Fruit fly (Drosophila melanogaster) whole organism, embryonic: Measurements from ENCODE around the gene NELF-B.
A peak's percentile ranks its signal among the peaks of the same experiment; 100 is the strongest.

Experiments used
- Asciz ChIP-seq: fragments of 200-800 bp; sonication (Bioruptor generic); optimal IDR thresholded peaks from 2 replicates; lab custom pipeline; 2017; ENCODE audit warnings: missing biosample characterization, mild to moderate bottlenecking, missing genetic modification characterization, missing genetic modification reagents
- CG10654 ChIP-seq: fragments of 200-800 bp; sonication (Bioruptor generic); optimal IDR thresholded peaks from 2 replicates; lab custom pipeline; 2016; ENCODE audit warnings: missing biosample characterization, missing genetic modification characterization
- CG10959 ChIP-seq: fragments of 200-800 bp; sonication (Bioruptor generic); IDR thresholded peaks from 2 replicates; pipeline ENCODE4 v1.3.6; 2022; ENCODE audit warnings: missing biosample characterization, missing genetic modification characterization
- CG12071 ChIP-seq: fragments of 200-800 bp; sonication (Bioruptor generic); optimal IDR thresholded peaks from 3 replicates; lab custom pipeline; 2018; ENCODE audit warnings: missing biosample characterization, mild to moderate bottlenecking, missing genetic modification characterization
- CG12104 ChIP-seq: fragments of 200-800 bp; sonication (Bioruptor generic); optimal IDR thresholded peaks from 3 replicates; lab custom pipeline; 2016; ENCODE audit warnings: missing biosample characterization, missing genetic modification characterization
- CG14860 ChIP-seq: fragments of 200-800 bp; sonication (Bioruptor generic); IDR thresholded peaks from 3 replicates; pipeline ENCODE4 v1.3.6; 2022; ENCODE audit warnings: missing biosample characterization, missing genetic modification characterization; ENCODE audit not compliant: partially characterized antibody
- CG15269 ChIP-seq: fragments of 200-800 bp; sonication (Bioruptor generic); optimal IDR thresholded peaks from 2 replicates; lab custom pipeline; 2018; ENCODE audit warnings: missing biosample characterization, mild to moderate bottlenecking, missing genetic modification characterization, moderate library complexity
- CG16863 ChIP-seq: fragments of 200-800 bp; sonication (Bioruptor generic); optimal IDR thresholded peaks from 3 replicates; lab custom pipeline; 2016; ENCODE audit warnings: missing biosample characterization, missing genetic modification characterization
- CG1792 ChIP-seq: fragments of 200-800 bp; sonication (Bioruptor generic); optimal IDR thresholded peaks from 2 replicates; lab custom pipeline; 2016; ENCODE audit warnings: missing biosample characterization, missing genetic modification characterization
- CG30403 ChIP-seq: fragments of 200-800 bp; sonication (Bioruptor generic); optimal IDR thresholded peaks from 3 replicates; lab custom pipeline; 2016; ENCODE audit warnings: missing biosample characterization, missing genetic modification characterization
- CG3847 ChIP-seq: fragments of 200-800 bp; sonication (Bioruptor generic); IDR thresholded peaks from 2 replicates; pipeline ENCODE4 v1.3.6; 2022; ENCODE audit warnings: missing biosample characterization, missing genetic modification characterization
- CG42726 ChIP-seq: fragments of 200-800 bp; sonication (Bioruptor generic); IDR thresholded peaks from 2 replicates; pipeline ENCODE4 v1.3.6; 2022; ENCODE audit warnings: missing biosample characterization, missing genetic modification characterization; ENCODE audit not compliant: partially characterized antibody
- CG4328 ChIP-seq: fragments of 200-800 bp; sonication (Bioruptor generic); optimal IDR thresholded peaks from 3 replicates; lab custom pipeline; 2017; ENCODE audit warnings: missing biosample characterization, missing genetic modification reagents, missing genetic modification characterization
- CG7839 ChIP-seq: fragments of 200-800 bp; sonication (Bioruptor generic); optimal IDR thresholded peaks from 3 replicates; lab custom pipeline; 2018; ENCODE audit warnings: missing biosample characterization, mild to moderate bottlenecking, missing genetic modification characterization, moderate library complexity
- CG8281 ChIP-seq: fragments of 200-800 bp; sonication (Bioruptor generic); optimal IDR thresholded peaks from 2 replicates; lab custom pipeline; 2018; ENCODE audit warnings: missing biosample characterization, mild to moderate bottlenecking, missing genetic modification characterization, moderate library complexity
- CG9817 ChIP-seq: fragments of 200-800 bp; sonication (Bioruptor generic); optimal IDR thresholded peaks from 2 replicates; lab custom pipeline; 2018; ENCODE audit warnings: missing biosample characterization, mild to moderate bottlenecking, missing genetic modification characterization, moderate library complexity
- D ChIP-seq, 2 experiments: fragments of 200-800 bp in 1 of 2; fragments of >200 bp in 1 of 2; sonication (Bioruptor generic) in 1 of 2; optimal IDR thresholded peaks; 2 replicates in 1 of 2; 3 replicates in 1 of 2; lab custom pipeline; 2017; ENCODE audit warnings: mild to moderate bottlenecking in 1 of 2, missing biosample characterization in 1 of 2, missing genetic modification characterization in 1 of 2, missing genetic modification reagents in 1 of 2
- Dek ChIP-seq: fragments of 200-800 bp; sonication (Bioruptor generic); optimal IDR thresholded peaks from 3 replicates; lab custom pipeline; 2019; ENCODE audit warnings: missing biosample characterization, mild to moderate bottlenecking, missing genetic modification characterization, moderate library complexity
- HLH4C ChIP-seq: fragments of 200-800 bp; sonication (Bioruptor generic); IDR thresholded peaks from 3 replicates; pipeline ENCODE4 v1.3.6; 2022; ENCODE audit warnings: missing biosample characterization, missing genetic modification characterization; ENCODE audit not compliant: partially characterized antibody
- Hr51 ChIP-seq, 2 experiments: fragments of 200-800 bp; sonication (Bioruptor generic); optimal IDR thresholded peaks; 2 replicates in 1 of 2; 3 replicates in 1 of 2; lab custom pipeline; 2016 to 2018; ENCODE audit warnings: missing biosample characterization in 2 of 2, missing genetic modification characterization in 2 of 2, mild to moderate bottlenecking in 1 of 2, moderate library complexity in 1 of 2
- MTF-1 ChIP-seq: fragments of 200-800 bp; sonication (Bioruptor generic); optimal IDR thresholded peaks from 2 replicates; lab custom pipeline; 2018; ENCODE audit warnings: missing biosample characterization, mild to moderate bottlenecking, missing genetic modification characterization, borderline replicate concordance
- Max ChIP-seq: fragments of 200-800 bp; sonication (Bioruptor generic); optimal IDR thresholded peaks from 2 replicates; lab custom pipeline; 2016; ENCODE audit warnings: missing biosample characterization, mild to moderate bottlenecking, missing genetic modification characterization
- Med ChIP-seq: fragments of 200-800 bp; sonication (Bioruptor generic); peaks from one replicate; lab custom pipeline; 2016; ENCODE audit warnings: missing biosample characterization, missing genetic modification characterization, mild to moderate bottlenecking, inconsistent platforms, moderate library complexity
- Meics ChIP-seq: fragments of 200-800 bp; sonication (Bioruptor generic); optimal IDR thresholded peaks from 2 replicates; lab custom pipeline; 2017; ENCODE audit warnings: missing biosample characterization, mild to moderate bottlenecking, missing genetic modification characterization
- Mrtf ChIP-seq: fragments of 200-800 bp; sonication (Bioruptor generic); IDR thresholded peaks from 3 replicates; pipeline ENCODE4 v1.3.6; 2022; ENCODE audit warnings: missing biosample characterization, missing genetic modification characterization
- Neu2 ChIP-seq: fragments of 200-800 bp; sonication (Bioruptor generic); optimal IDR thresholded peaks from 3 replicates; lab custom pipeline; 2016; ENCODE audit warnings: missing biosample characterization, missing genetic modification characterization, borderline replicate concordance
- Nf-YB ChIP-seq: fragments of 200-800 bp; sonication (Bioruptor generic); optimal IDR thresholded peaks from 3 replicates; lab custom pipeline; 2019; ENCODE audit warnings: missing biosample characterization, mild to moderate bottlenecking, missing genetic modification characterization, moderate library complexity
- ato ChIP-seq: fragments of 200-800 bp; sonication (Bioruptor generic); IDR thresholded peaks from 2 replicates; pipeline ENCODE4 v1.3.6; 2022; ENCODE audit warnings: missing biosample characterization, missing genetic modification characterization; ENCODE audit not compliant: partially characterized antibody
- az2 ChIP-seq: fragments of 200-800 bp; sonication (Bioruptor generic); optimal IDR thresholded peaks from 3 replicates; lab custom pipeline; 2016; ENCODE audit warnings: missing biosample characterization, missing genetic modification characterization
- bowl ChIP-seq: fragments of 200-800 bp; sonication (Bioruptor generic); IDR thresholded peaks from 2 replicates; pipeline ENCODE4 v1.3.6; 2022; ENCODE audit warnings: missing biosample characterization, missing genetic modification characterization
- cas ChIP-seq: fragments of 200-800 bp; sonication (Bioruptor generic); IDR thresholded peaks from 2 replicates; pipeline ENCODE4 v1.3.6; 2022; ENCODE audit warnings: missing biosample characterization, missing genetic modification characterization
- ems ChIP-seq: fragments of 200-800 bp; sonication (Bioruptor generic); optimal IDR thresholded peaks from 3 replicates; lab custom pipeline; 2016; ENCODE audit warnings: missing biosample characterization, missing genetic modification characterization
- ftz-f1 ChIP-seq: fragments of 200-800 bp; sonication (Bioruptor generic); optimal IDR thresholded peaks from 2 replicates; lab custom pipeline; 2016; ENCODE audit warnings: missing biosample characterization, missing genetic modification characterization
- gem ChIP-seq: fragments of 200-800 bp; sonication (Bioruptor generic); optimal IDR thresholded peaks from 2 replicates; lab custom pipeline; 2019; ENCODE audit warnings: missing biosample characterization, mild to moderate bottlenecking, missing genetic modification characterization, moderate library complexity
- grau ChIP-seq: fragments of 200-800 bp; optimal IDR thresholded peaks from 3 replicates; lab custom pipeline; 2019; ENCODE audit warnings: missing biosample characterization, mild to moderate bottlenecking, missing genetic modification characterization, moderate library complexity
- hth ChIP-seq: fragments of >200 bp; optimal IDR thresholded peaks from 2 replicates; lab custom pipeline; 2017; ENCODE audit warnings: inconsistent platforms
- mld ChIP-seq: fragments of 200-800 bp; sonication (Bioruptor generic); IDR thresholded peaks from 3 replicates; pipeline ENCODE4 v1.3.6; 2022; ENCODE audit warnings: missing biosample characterization, missing genetic modification characterization; ENCODE audit not compliant: partially characterized antibody
- p53 ChIP-seq: fragments of 200-800 bp; sonication (Bioruptor generic); optimal IDR thresholded peaks from 2 replicates; lab custom pipeline; 2016; ENCODE audit warnings: missing biosample characterization, missing genetic modification characterization
- peb ChIP-seq: fragments of 200-800 bp; sonication (Bioruptor generic); IDR thresholded peaks from 2 replicates; pipeline ENCODE4 v1.3.6; 2022; ENCODE audit warnings: missing biosample characterization, missing genetic modification characterization
- pfk ChIP-seq: fragments of 200-800 bp; sonication (Bioruptor generic); optimal IDR thresholded peaks from 2 replicates; lab custom pipeline; 2018; ENCODE audit warnings: missing biosample characterization, mild to moderate bottlenecking, missing genetic modification characterization, moderate library complexity
- ranshi ChIP-seq: fragments of 200-800 bp; sonication (Bioruptor generic); IDR thresholded peaks from 2 replicates; pipeline ENCODE4 v1.3.6; 2022; ENCODE audit warnings: missing biosample characterization, missing genetic modification characterization
- ro ChIP-seq: fragments of 200-800 bp; sonication (Bioruptor generic); IDR thresholded peaks from 2 replicates; pipeline ENCODE4 v1.3.6; 2022; ENCODE audit warnings: missing biosample characterization, missing genetic modification characterization
- run ChIP-seq: fragments of 200-800 bp; sonication (Bioruptor generic); optimal IDR thresholded peaks from 3 replicates; lab custom pipeline; 2018; ENCODE audit warnings: missing biosample characterization, mild to moderate bottlenecking, missing genetic modification characterization
- schlank ChIP-seq: fragments of 200-800 bp; sonication (Bioruptor generic); optimal IDR thresholded peaks from 2 replicates; lab custom pipeline; 2018; ENCODE audit warnings: missing biosample characterization, mild to moderate bottlenecking, missing genetic modification characterization
- sens ChIP-seq: fragments of 200-800 bp; sonication (Bioruptor generic); peaks from one replicate; lab custom pipeline; 2016; ENCODE audit warnings: missing biosample characterization, missing genetic modification characterization
- seq ChIP-seq: fragments of 200-800 bp; sonication (Bioruptor generic); IDR thresholded peaks from 2 replicates; pipeline ENCODE4 v1.3.6; 2022; ENCODE audit warnings: missing biosample characterization, missing genetic modification characterization
- sna ChIP-seq: fragments of 200-800 bp; sonication (Bioruptor generic); IDR thresholded peaks from 2 replicates; pipeline ENCODE4 v1.3.6; 2022; ENCODE audit warnings: missing biosample characterization, missing genetic modification characterization; ENCODE audit not compliant: partially characterized antibody
- toy ChIP-seq: fragments of 200-800 bp; sonication (Bioruptor generic); IDR thresholded peaks from 2 replicates; pipeline ENCODE4 v1.3.6; 2022; ENCODE audit warnings: missing biosample characterization, missing genetic modification characterization
- usp ChIP-seq: fragments of >200 bp; optimal IDR thresholded peaks from 2 replicates; lab custom pipeline; 2017; ENCODE audit warnings: missing biosample characterization, missing genetic modification characterization
- vfl ChIP-seq: fragments of 200-800 bp; sonication (Bioruptor generic); optimal IDR thresholded peaks from 2 replicates; lab custom pipeline; 2016; ENCODE audit warnings: missing biosample characterization, missing genetic modification characterization

Gene NELF-B

DNA sequence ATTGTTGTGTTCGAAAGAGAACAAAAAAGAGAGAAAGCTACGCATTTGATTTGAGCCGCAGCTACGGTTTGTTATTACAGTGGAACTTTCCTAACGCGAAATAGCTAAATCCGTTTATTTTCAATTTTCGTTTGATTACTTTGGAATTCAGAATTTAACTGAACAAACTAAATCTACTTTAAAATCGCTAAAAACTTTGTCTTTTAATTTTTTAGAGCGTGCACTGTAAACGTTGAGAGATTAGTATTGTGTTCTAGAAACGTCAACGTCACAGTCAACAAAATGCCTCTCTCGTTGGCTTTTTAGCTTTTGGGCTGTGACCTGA, 35.5 kb downstream of the NELF-B start (continued):
- peak; percentile 44 for TF ChIP-seq CG1792 (GFP tag; lab: Kevin White, UChicago)
- TF ChIP-seq CG12071 (GFP tag; lab: Kevin White, UChicago), result peak; percentile 51
- peak; percentile 82 for TF ChIP-seq gem (tag; lab: Kevin White, UChicago)
- TF ChIP-seq pfk (GFP tag; lab: Kevin White, UChicago), result no peak
- no peak for TF ChIP-seq ato
- peak; percentile 3 for TF ChIP-seq CG12104 (GFP tag; lab: Kevin White, UChicago)
- no peak for TF ChIP-seq sna
- peak; percentile 79 for TF ChIP-seq Dek (tag; lab: Kevin White, UChicago)
- TF ChIP-seq grau (tag; lab: Kevin White, UChicago), result peak; percentile 97
- TF ChIP-seq ro (GFP tag; lab: Robert Waterston, UW), result no peak
- no peak for TF ChIP-seq MTF-1 (GFP tag; lab: Kevin White, UChicago)
- TF ChIP-seq ftz-f1 (GFP tag; lab: Kevin White, UChicago), result no peak
- no peak for TF ChIP-seq CG42726 (GFP tag; lab: Robert Waterston, UW)
- TF ChIP-seq CG10959 (GFP tag; lab: Robert Waterston, UW), result 0 out of 2 replicates have a peak, but pooled peaks have one; percentile 44
- TF ChIP-seq Neu2 (GFP tag; lab: Kevin White, UChicago), result no peak
- TF ChIP-seq Max, result peak; percentile 21
- TF ChIP-seq az2 (GFP tag; lab: Kevin White, UChicago), result peak; percentile 54
- peak; percentile 79 for TF ChIP-seq ranshi
- TF ChIP-seq Asciz (GFP tag; lab: Kevin White, UChicago), result peak; percentile 62
- peak; percentile 5 to 76 for TF ChIP-seq Hr51 (GFP tag; optimal IDR thresholded peaks at IDR 0.05; lab: Kevin White, UChicago)
- TF ChIP-seq CG3847, result peak; percentile 71
- peak; percentile 88 for TF ChIP-seq CG7839 (tag; lab: Kevin White, UChicago)
- TF ChIP-seq toy (GFP tag; lab: Robert Waterston, UW), result no peak
- peak; percentile 44; the same call in 1 of the 2 replicates for TF ChIP-seq cas (GFP tag; lab: Robert Waterston, UW)
- peak; percentile 18 for TF ChIP-seq ems
- no peak for TF ChIP-seq p53
- TF ChIP-seq sens (GFP tag; lab: Kevin White, UChicago), result peak; percentile 85
- TF ChIP-seq Mrtf, result peak; percentile 53; the same call in 1 of the 3 replicates
- TF ChIP-seq CG16863 (GFP tag; lab: Kevin White, UChicago), result peak; percentile 35
- TF ChIP-seq Nf-YB, result peak; percentile 14
- TF ChIP-seq CG10654 (GFP tag; lab: Kevin White, UChicago), result peak; percentile 40
- peak; percentile 45 for TF ChIP-seq schlank (tag; lab: Kevin White, UChicago)
- no peak for TF ChIP-seq mld (GFP tag; lab: Robert Waterston, UW)
- no peak for TF ChIP-seq HLH4C
- TF ChIP-seq CG8281, result peak; percentile 15
- TF ChIP-seq bowl, result peak; percentile 48; the same call in 1 of the 2 replicates
- TF ChIP-seq CG30403, result peak; percentile 55
- TF ChIP-seq CG14860 (GFP tag; lab: Robert Waterston, UW), result no peak
- peak; percentile 41 for TF ChIP-seq CG9817 (tag; lab: Kevin White, UChicago)
- peak; percentile 95 for TF ChIP-seq Med (GFP tag; lab: Kevin White, UChicago)
- TF ChIP-seq Meics (GFP tag; lab: Kevin White, UChicago), result peak; percentile 77
- no peak for TF ChIP-seq run (tag; lab: Kevin White, UChicago)
- peak; percentile 49; the same call in 1 of the 2 replicates for TF ChIP-seq peb
- TF ChIP-seq seq (GFP tag; lab: Robert Waterston, UW), result peak; percentile 57; the same call in 1 of the 2 replicates
- TF ChIP-seq CG4328, result no peak
- TF ChIP-seq hth (lab: Kevin White, UChicago), result no peak
- peak; percentile 71 for TF ChIP-seq CG15269 (tag; lab: Kevin White, UChicago)
- no peak for TF ChIP-seq vfl (GFP tag; lab: Kevin White, UChicago)
- TF ChIP-seq D (optimal IDR thresholded peaks at IDR 0.05; lab: Kevin White, UChicago), result no peak
- TF ChIP-seq D (GFP tag; optimal IDR thresholded peaks at IDR 0.05; lab: Kevin White, UChicago), result no peak
- TF ChIP-seq usp (GFP tag; lab: Kevin White, UChicago), result no peak
